Fruit fly (Drosophila melanogaster) whole organism, adult: ENCODE data around the gene CG13659.

Experiments used
- Clk ChIP-seq: fragments of 200-800 bp; sonication (Bioruptor generic); optimal IDR thresholded peaks from 2 replicates; lab custom pipeline; 2017; ENCODE audit warnings: missing biosample characterization, missing genetic modification characterization
- Crg-1 ChIP-seq: fragments of 200-800 bp; sonication (Bioruptor generic); optimal IDR thresholded peaks from 2 replicates; lab custom pipeline; 2016; ENCODE audit warnings: missing biosample characterization, missing genetic modification characterization
- bab1 ChIP-seq: fragments of 200-800 bp; sonication (Bioruptor generic); optimal IDR thresholded peaks from 3 replicates; lab custom pipeline; 2019; ENCODE audit warnings: missing biosample characterization, mild to moderate bottlenecking, missing genetic modification characterization, moderate library complexity
- ovo ChIP-seq: fragments of 200-800 bp; sonication (Bioruptor generic); optimal IDR thresholded peaks from 2 replicates; lab custom pipeline; 2016; ENCODE audit warnings: missing biosample characterization, missing genetic modification characterization

- TF ChIP-seq ovo (GFP tag; lab: Kevin White, UChicago) (no peak), bab1 (no peak), Crg-1 (GFP tag; lab: Kevin White, UChicago) (no peak), Clk (GFP tag; lab: Kevin White, UChicago) (no peak)
Measured at dm6 chr3R:25302239-25302638, 1.5 kb downstream of the CG13659 start, which contains the start of gene CG31370.
